Fruit fly (Drosophila melanogaster): ENCODE measurements around the gene CG4098.

Gene CG4098

DNA sequence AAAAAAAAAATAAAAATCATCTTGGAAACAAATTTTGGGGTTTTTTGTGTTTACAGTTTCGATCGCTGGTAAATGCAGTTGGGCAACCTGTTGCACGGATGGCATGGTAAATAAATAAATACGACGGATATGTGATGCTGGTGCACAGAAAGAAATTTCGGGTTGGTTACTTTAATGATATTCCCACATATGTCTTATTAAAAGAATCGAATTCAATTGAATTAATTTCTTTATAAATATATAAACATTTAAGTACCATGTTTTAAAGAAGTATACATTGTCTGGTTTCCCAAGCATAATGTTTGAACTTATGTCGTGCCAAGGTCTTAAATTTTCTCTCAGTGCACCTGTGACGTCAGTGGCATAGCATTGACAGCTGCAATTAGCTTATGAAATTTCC is 41.7 kb downstream of the CG4098 start (continued):
- TF ChIP-seq pfk (GFP tag; optimal IDR thresholded peaks at IDR 0.05), result no peak
- 0 out of 3 replicates have a peak, but pooled peaks have one; percentile 39 for TF ChIP-seq H15 (GFP tag; IDR thresholded peaks at IDR 0.05)
- TF ChIP-seq CG16863 (GFP tag; optimal IDR thresholded peaks at IDR 0.05), result no peak
- peak; percentile 60; the same call in 1 of the 2 replicates for TF ChIP-seq seq (GFP tag; IDR thresholded peaks at IDR 0.05)
- no peak for TF ChIP-seq CG4617 (GFP tag; optimal IDR thresholded peaks at IDR 0.05; ENCODE audit: borderline replicate concordance)
- TF ChIP-seq CG6791 (GFP tag; IDR thresholded peaks at IDR 0.05; ENCODE audit: partially characterized antibody), result no peak
- no peak for TF ChIP-seq CG10565 (GFP tag; optimal IDR thresholded peaks at IDR 0.05)
- TF ChIP-seq CG17361 (GFP tag; IDR thresholded peaks at IDR 0.05), result peak; percentile 73
- peak; percentile 71 for TF ChIP-seq Oli (tag; optimal IDR thresholded peaks at IDR 0.05)
- TF ChIP-seq CG6683 (GFP tag; optimal IDR thresholded peaks at IDR 0.05), result no peak
- TF ChIP-seq klu (GFP tag; IDR thresholded peaks at IDR 0.05), result no peak
- peak; percentile 73 for TF ChIP-seq dmrt11E (tag; optimal IDR thresholded peaks at IDR 0.05)
- TF ChIP-seq eyg (GFP tag; optimal IDR thresholded peaks at IDR 0.05), result no peak
- TF ChIP-seq Opbp (GFP tag; IDR thresholded peaks at IDR 0.05; ENCODE audit: partially characterized antibody), result no peak
- no peak for TF ChIP-seq Trl (optimal IDR thresholded peaks at IDR 0.05)
- TF ChIP-seq Trl (GFP tag; optimal IDR thresholded peaks at IDR 0.05), result no peak
- TF ChIP-seq CoRest (tag; optimal IDR thresholded peaks at IDR 0.05), result peak; percentile 73
- TF ChIP-seq hth (optimal IDR thresholded peaks at IDR 0.05), result no peak
- no peak for TF ChIP-seq Gsc (GFP tag; IDR thresholded peaks at IDR 0.05)
- TF ChIP-seq h (optimal IDR thresholded peaks at IDR 0.05), result no peak
- TF ChIP-seq CG15601 (tag; optimal IDR thresholded peaks at IDR 0.05), result peak; percentile 73
- TF ChIP-seq pan (optimal IDR thresholded peaks at IDR 0.05), result no peak
- peak in 1 of 2 experiments; percentile 67 for TF ChIP-seq pan (GFP tag; optimal IDR thresholded peaks at IDR 0.05 in 1 of 2, IDR thresholded peaks at IDR 0.05 in 1 of 2)
- TF ChIP-seq CG14050 (GFP tag; IDR thresholded peaks at IDR 0.05), result no peak
- TF ChIP-seq HmgZ (tag; optimal IDR thresholded peaks at IDR 0.05), result peak; percentile 26
- TF ChIP-seq CG1529 (GFP tag; optimal IDR thresholded peaks at IDR 0.05), result peak; percentile 65
- TF ChIP-seq bab2 (GFP tag; optimal IDR thresholded peaks at IDR 0.05), result no peak
- 0 out of 3 replicates have a peak, but pooled peaks have one; percentile 58 for TF ChIP-seq ken (GFP tag; IDR thresholded peaks at IDR 0.05)
- TF ChIP-seq Bteb2 (GFP tag; optimal IDR thresholded peaks at IDR 0.05), result no peak
- TF ChIP-seq Usf (GFP tag; optimal IDR thresholded peaks at IDR 0.05), result no peak
- TF ChIP-seq CG4404 (GFP tag; IDR thresholded peaks at IDR 0.05), result no peak
- peak; percentile 57 for TF ChIP-seq Abd-B (GFP tag; optimal IDR thresholded peaks at IDR 0.05)
- no peak for TF ChIP-seq Pdp1 (GFP tag; optimal IDR thresholded peaks at IDR 0.05)
- TF ChIP-seq danr (GFP tag; IDR thresholded peaks at IDR 0.05), result no peak
- TF ChIP-seq MESR4 (GFP tag; optimal IDR thresholded peaks at IDR 0.05), result no peak
- TF ChIP-seq chif (GFP tag; optimal IDR thresholded peaks at IDR 0.05), result peak in 1 of 2 experiments; percentile 18
- TF ChIP-seq Hr3 (GFP tag; optimal IDR thresholded peaks at IDR 0.05), result peak; percentile 43
- no peak for TF ChIP-seq CG13287 (GFP tag; IDR thresholded peaks at IDR 0.05; ENCODE audit: partially characterized antibody)
- no peak for TF ChIP-seq pzg (GFP tag; optimal IDR thresholded peaks at IDR 0.05)
- TF ChIP-seq CG6765 (GFP tag; optimal IDR thresholded peaks at IDR 0.05), result no peak
- TF ChIP-seq CG8089 (GFP tag; optimal IDR thresholded peaks at IDR 0.05), result no peak
- no peak for TF ChIP-seq ase (GFP tag; IDR thresholded peaks at IDR 0.05)
- no peak for TF ChIP-seq knrl (GFP tag; IDR thresholded peaks at IDR 0.05; ENCODE audit: partially characterized antibody)
- TF ChIP-seq Sox102F (GFP tag; optimal IDR thresholded peaks at IDR 0.05), result peak; percentile 84
- no peak for TF ChIP-seq sr (GFP tag; IDR thresholded peaks at IDR 0.05)
- peak; percentile 75 for TF ChIP-seq CG8924 (tag; optimal IDR thresholded peaks at IDR 0.05)
- no peak for TF ChIP-seq tll (GFP tag; optimal IDR thresholded peaks at IDR 0.05)
- TF ChIP-seq CG4820 (GFP tag; optimal IDR thresholded peaks at IDR 0.05), result peak; percentile 48
- TF ChIP-seq CG18476 (GFP tag; optimal IDR thresholded peaks at IDR 0.05), result no peak
- TF ChIP-seq Eip74EF (GFP tag; optimal IDR thresholded peaks at IDR 0.05), result peak in 1 of 2 experiments; percentile 70
- no peak for TF ChIP-seq CG11085 (GFP tag; IDR thresholded peaks at IDR 0.05)
